Worm (Caenorhabditis elegans) whole organism, L3 larva: Measurements from ENCODE around the gene mec-2.

Experiments used
- aly-2 ChIP-seq: fragments of 150-350 bp; optimal IDR thresholded peaks from 2 replicates; lab custom pipeline; 2014; ENCODE audit warnings: missing biosample characterization, missing genetic modification characterization
- ceh-82 ChIP-seq: fragments of 150-350 bp; optimal IDR thresholded peaks from 2 replicates; lab custom pipeline; 2014; ENCODE audit warnings: missing biosample characterization, missing genetic modification characterization
- egl-27 ChIP-seq: sonication (generic microtip); optimal IDR thresholded peaks from 4 replicates; lab custom pipeline; 2017; ENCODE audit warnings: missing biosample characterization, missing genetic modification reagents, missing genetic modification characterization
- nhr-25 ChIP-seq: sonication (generic microtip); optimal IDR thresholded peaks from 2 replicates; lab custom pipeline; 2017; ENCODE audit warnings: missing biosample characterization, missing genetic modification characterization
- nhr-76 ChIP-seq: fragments of 150-350 bp; sonication (generic microtip); optimal IDR thresholded peaks from 5 replicates; lab custom pipeline; 2014; ENCODE audit warnings: missing biosample characterization, missing genetic modification characterization
- snpc-4 ChIP-seq: fragments of 150-350 bp; optimal IDR thresholded peaks from 2 replicates; lab custom pipeline; 2014; ENCODE audit warnings: missing biosample characterization, missing genetic modification characterization
- unc-62 ChIP-seq: fragments of 150-350 bp; sonication (generic microtip); optimal IDR thresholded peaks from 4 replicates; lab custom pipeline; 2014; ENCODE audit warnings: missing biosample characterization, missing genetic modification reagents, missing genetic modification characterization
- zag-1 ChIP-seq: fragments of 150-350 bp; optimal IDR thresholded peaks from 2 replicates; lab custom pipeline; 2014; ENCODE audit warnings: missing biosample characterization, missing genetic modification characterization
- ztf-4 ChIP-seq: fragments of 150-350 bp; optimal IDR thresholded peaks from 2 replicates; lab custom pipeline; 2014; ENCODE audit warnings: missing biosample characterization, missing genetic modification characterization

- TF ChIP-seq unc-62 (no peak), zag-1 (no peak), egl-27 (tag; lab: Kevin White, UChicago) (no peak), ceh-82 (tag; lab: Kevin White, UChicago) (no peak), snpc-4 (tag; lab: Kevin White, UChicago) (no peak), nhr-25 (no peak), ztf-4 (tag; lab: Kevin White, UChicago) (no peak), aly-2 (tag; lab: Kevin White, UChicago) (no peak), nhr-76 (no peak)
Observed at ce11 chrX:5591830-5592229, 24.3 kb downstream of the mec-2 start.
